Fruit fly (Drosophila melanogaster) whole organism, embryonic: ENCODE measurements around the gene 5-HT7.

Source experiments
- Abd-B ChIP-seq: fragments of 200-800 bp; sonication (Bioruptor generic); optimal IDR thresholded peaks from 2 replicates; lab custom pipeline; 2018; ENCODE audit warnings: missing biosample characterization, mild to moderate bottlenecking, missing genetic modification characterization, moderate library complexity
- Ada2b ChIP-seq: fragments of 200-800 bp; sonication (Bioruptor generic); IDR thresholded peaks from 2 replicates; pipeline ENCODE4 v1.3.6; 2022; ENCODE audit warnings: missing biosample characterization, missing genetic modification characterization
- Atf-2 ChIP-seq: fragments of 200-800 bp; sonication (Bioruptor generic); optimal IDR thresholded peaks from 2 replicates; lab custom pipeline; 2016; ENCODE audit warnings: missing biosample characterization, missing genetic modification characterization
- Atf6 ChIP-seq: fragments of 200-800 bp; sonication (Bioruptor generic); IDR thresholded peaks from 2 replicates; pipeline ENCODE4 v1.3.6; 2022; ENCODE audit warnings: missing biosample characterization, missing genetic modification characterization
- BtbVII ChIP-seq: fragments of 200-800 bp; sonication (Bioruptor generic); optimal IDR thresholded peaks from 3 replicates; lab custom pipeline; 2017; ENCODE audit warnings: missing biosample characterization, mild to moderate bottlenecking, missing genetic modification characterization
- Bteb2 ChIP-seq: fragments of 200-800 bp; sonication (Bioruptor generic); optimal IDR thresholded peaks from 2 replicates; lab custom pipeline; 2016; ENCODE audit warnings: missing biosample characterization, missing genetic modification characterization
- CG10959 ChIP-seq: fragments of 200-800 bp; sonication (Bioruptor generic); IDR thresholded peaks from 2 replicates; pipeline ENCODE4 v1.3.6; 2022; ENCODE audit warnings: missing biosample characterization, missing genetic modification characterization
- CG14050 ChIP-seq: fragments of 200-800 bp; sonication (Bioruptor generic); IDR thresholded peaks from 3 replicates; pipeline ENCODE4 v1.3.6; 2022; ENCODE audit warnings: missing biosample characterization, missing genetic modification characterization
- CG15269 ChIP-seq: fragments of 200-800 bp; sonication (Bioruptor generic); optimal IDR thresholded peaks from 2 replicates; lab custom pipeline; 2018; ENCODE audit warnings: missing biosample characterization, mild to moderate bottlenecking, missing genetic modification characterization, moderate library complexity
- CG16815 ChIP-seq: fragments of 200-800 bp; sonication (Bioruptor generic); optimal IDR thresholded peaks from 3 replicates; lab custom pipeline; 2017; ENCODE audit warnings: missing biosample characterization, mild to moderate bottlenecking, missing genetic modification characterization
- CG16863 ChIP-seq: fragments of 200-800 bp; sonication (Bioruptor generic); optimal IDR thresholded peaks from 3 replicates; lab custom pipeline; 2016; ENCODE audit warnings: missing biosample characterization, missing genetic modification characterization
- CG2678 ChIP-seq: fragments of 200-800 bp; sonication (Bioruptor generic); optimal IDR thresholded peaks from 3 replicates; lab custom pipeline; 2019; ENCODE audit warnings: missing biosample characterization, mild to moderate bottlenecking, missing genetic modification characterization, moderate library complexity
- CG30431 ChIP-seq: fragments of 200-800 bp; sonication (Bioruptor generic); optimal IDR thresholded peaks from 2 replicates; lab custom pipeline; 2017; ENCODE audit warnings: missing biosample characterization, missing genetic modification characterization
- CG3065 ChIP-seq: fragments of 200-800 bp; sonication (Bioruptor generic); optimal IDR thresholded peaks from 2 replicates; lab custom pipeline; 2016; ENCODE audit warnings: missing biosample characterization, missing genetic modification characterization
- CG3838 ChIP-seq: fragments of 200-800 bp; sonication (Bioruptor generic); optimal IDR thresholded peaks from 3 replicates; lab custom pipeline; 2016; ENCODE audit warnings: missing biosample characterization, missing genetic modification characterization
- CG4360 ChIP-seq: fragments of 200-800 bp; sonication (Bioruptor generic); IDR thresholded peaks from 2 replicates; pipeline ENCODE4 v1.3.6; 2022; ENCODE audit warnings: missing biosample characterization, missing genetic modification characterization
- CG6813 ChIP-seq: fragments of 200-800 bp; sonication (Bioruptor generic); optimal IDR thresholded peaks from 2 replicates; lab custom pipeline; 2017; ENCODE audit warnings: missing biosample characterization, missing genetic modification characterization, mild to moderate bottlenecking, moderate library complexity, missing genetic modification reagents
- CG7357 ChIP-seq: fragments of 200-800 bp; sonication (Bioruptor generic); IDR thresholded peaks from 3 replicates; pipeline ENCODE4 v1.3.6; 2022; ENCODE audit warnings: missing biosample characterization, missing genetic modification characterization
- CG7556 ChIP-seq: fragments of 200-800 bp; sonication (Bioruptor generic); optimal IDR thresholded peaks from 2 replicates; lab custom pipeline; 2017; ENCODE audit warnings: missing biosample characterization, mild to moderate bottlenecking, missing genetic modification characterization
- CG7839 ChIP-seq: fragments of 200-800 bp; sonication (Bioruptor generic); optimal IDR thresholded peaks from 3 replicates; lab custom pipeline; 2018; ENCODE audit warnings: missing biosample characterization, mild to moderate bottlenecking, missing genetic modification characterization, moderate library complexity
- CG9727 ChIP-seq: fragments of 200-800 bp; sonication (Bioruptor generic); optimal IDR thresholded peaks from 3 replicates; lab custom pipeline; 2017; ENCODE audit warnings: missing biosample characterization, mild to moderate bottlenecking, missing genetic modification characterization
- CHES-1-like ChIP-seq: fragments of 200-800 bp; sonication (Bioruptor generic); optimal IDR thresholded peaks from 2 replicates; lab custom pipeline; 2016; ENCODE audit warnings: missing biosample characterization, missing genetic modification characterization
- Camta ChIP-seq: fragments of 200-800 bp; sonication (Bioruptor generic); optimal IDR thresholded peaks from 2 replicates; lab custom pipeline; 2016; ENCODE audit warnings: missing biosample characterization, missing genetic modification characterization
- CoRest ChIP-seq: fragments of 200-800 bp; sonication (Bioruptor generic); optimal IDR thresholded peaks from 3 replicates; lab custom pipeline; 2018; ENCODE audit warnings: missing biosample characterization, mild to moderate bottlenecking, missing genetic modification characterization, moderate library complexity
- E2f2 ChIP-seq: fragments of 200-800 bp; sonication (Bioruptor generic); IDR thresholded peaks from 2 replicates; pipeline ENCODE4 v1.3.6; 2022; ENCODE audit warnings: missing biosample characterization, missing genetic modification characterization
- ERR ChIP-seq: fragments of 200-800 bp; sonication (Bioruptor generic); optimal IDR thresholded peaks from 2 replicates; lab custom pipeline; 2016; ENCODE audit warnings: missing biosample characterization, missing genetic modification characterization
- HmgZ ChIP-seq: fragments of 200-800 bp; sonication (Bioruptor generic); optimal IDR thresholded peaks from 2 replicates; lab custom pipeline; 2018; ENCODE audit warnings: missing biosample characterization, mild to moderate bottlenecking, missing genetic modification characterization
- Hr78 ChIP-seq, 2 experiments: fragments of 200-800 bp in 1 of 2; fragments of >200 bp in 1 of 2; sonication (Bioruptor generic) in 1 of 2; optimal IDR thresholded peaks; 2 replicates each; lab custom pipeline; 2017 to 2019; ENCODE audit warnings: missing biosample characterization in 2 of 2, missing genetic modification characterization in 2 of 2, mild to moderate bottlenecking in 1 of 2, moderate library complexity in 1 of 2
- MBD-R2 ChIP-seq: fragments of 200-800 bp; sonication (Bioruptor generic); IDR thresholded peaks from 2 replicates; pipeline ENCODE4 v1.3.6; 2022; ENCODE audit warnings: missing biosample characterization, missing genetic modification characterization
- Myb ChIP-seq: fragments of 200-800 bp; sonication (Bioruptor generic); optimal IDR thresholded peaks from 2 replicates; lab custom pipeline; 2016; ENCODE audit warnings: missing biosample characterization, missing genetic modification characterization
- Ptx1 ChIP-seq: fragments of 200-800 bp; sonication (Bioruptor generic); IDR thresholded peaks from 2 replicates; pipeline ENCODE4 v1.3.6; 2022; ENCODE audit warnings: missing biosample characterization, missing genetic modification characterization
- Sox100B ChIP-seq: fragments of 200-800 bp; sonication (Bioruptor generic); optimal IDR thresholded peaks from 3 replicates; lab custom pipeline; 2018; ENCODE audit warnings: missing biosample characterization, mild to moderate bottlenecking, missing genetic modification characterization
- Trl ChIP-seq, 3 experiments: fragments of >200 bp in 2 of 3; fragments of 200-800 bp in 1 of 3; sonication (Bioruptor generic) in 1 of 3; optimal IDR thresholded peaks; 2 replicates in 1 of 3; 3 replicates in 2 of 3; lab custom pipeline; 2016 to 2017; ENCODE audit warnings: missing biosample characterization in 1 of 3, missing genetic modification characterization in 1 of 3
- Vsx1 ChIP-seq: fragments of 200-800 bp; sonication (Bioruptor generic); optimal IDR thresholded peaks from 2 replicates; lab custom pipeline; 2017; ENCODE audit warnings: missing biosample characterization, mild to moderate bottlenecking, missing genetic modification characterization, missing genetic modification reagents
- ab ChIP-seq: fragments of 200-800 bp; sonication (Bioruptor generic); optimal IDR thresholded peaks from 2 replicates; lab custom pipeline; 2016; ENCODE audit warnings: missing biosample characterization, missing genetic modification characterization
- az2 ChIP-seq: fragments of 200-800 bp; sonication (Bioruptor generic); optimal IDR thresholded peaks from 3 replicates; lab custom pipeline; 2016; ENCODE audit warnings: missing biosample characterization, missing genetic modification characterization
- chn ChIP-seq: fragments of 200-800 bp; sonication (Bioruptor generic); optimal IDR thresholded peaks from 2 replicates; lab custom pipeline; 2016; ENCODE audit warnings: missing biosample characterization, missing genetic modification characterization
- ci ChIP-seq: fragments of 200-800 bp; sonication (Bioruptor generic); IDR thresholded peaks from 3 replicates; pipeline ENCODE4 v1.3.6; 2022; ENCODE audit warnings: missing biosample characterization, missing genetic modification characterization
- emc ChIP-seq: fragments of 200-800 bp; sonication (Bioruptor generic); optimal IDR thresholded peaks from 2 replicates; lab custom pipeline; 2016; ENCODE audit warnings: missing biosample characterization, missing genetic modification characterization
- ewg ChIP-seq: fragments of 200-800 bp; sonication (Bioruptor generic); optimal IDR thresholded peaks from 3 replicates; lab custom pipeline; 2017; ENCODE audit warnings: mild to moderate bottlenecking, missing biosample characterization, missing genetic modification reagents, missing genetic modification characterization
- fd3F ChIP-seq: fragments of 200-800 bp; sonication (Bioruptor generic); optimal IDR thresholded peaks from 2 replicates; lab custom pipeline; 2018; ENCODE audit warnings: missing biosample characterization, mild to moderate bottlenecking, missing genetic modification characterization, moderate library complexity
- fu2 ChIP-seq: fragments of 200-800 bp; sonication (Bioruptor generic); optimal IDR thresholded peaks from 2 replicates; lab custom pipeline; 2016; ENCODE audit warnings: missing biosample characterization, missing genetic modification characterization
- hth ChIP-seq: fragments of >200 bp; optimal IDR thresholded peaks from 2 replicates; lab custom pipeline; 2017; ENCODE audit warnings: inconsistent platforms
- ind ChIP-seq: fragments of 200-800 bp; sonication (Bioruptor generic); optimal IDR thresholded peaks from 3 replicates; lab custom pipeline; 2016; ENCODE audit warnings: missing biosample characterization, missing genetic modification characterization
- rib ChIP-seq: fragments of 200-800 bp; sonication (Bioruptor generic); IDR thresholded peaks from 2 replicates; pipeline ENCODE4 v1.3.6; 2022; ENCODE audit warnings: missing biosample characterization, missing genetic modification characterization
- slbo ChIP-seq: fragments of 200-800 bp; sonication (Bioruptor generic); IDR thresholded peaks from 2 replicates; pipeline ENCODE4 v1.3.6; 2022; ENCODE audit warnings: missing biosample characterization, missing genetic modification characterization
- sob ChIP-seq: fragments of 200-800 bp; sonication (Bioruptor generic); IDR thresholded peaks from 2 replicates; pipeline ENCODE4 v1.3.6; 2022; ENCODE audit warnings: missing biosample characterization, missing genetic modification characterization
- tna ChIP-seq: fragments of 200-800 bp; sonication (Bioruptor generic); IDR thresholded peaks from 2 replicates; pipeline ENCODE4 v1.3.6; 2022; ENCODE audit warnings: missing biosample characterization, missing genetic modification characterization; ENCODE audit not compliant: partially characterized antibody
- vfl ChIP-seq: fragments of 200-800 bp; sonication (Bioruptor generic); optimal IDR thresholded peaks from 2 replicates; lab custom pipeline; 2016; ENCODE audit warnings: missing biosample characterization, missing genetic modification characterization

The 5-HT7 gene

DNA sequence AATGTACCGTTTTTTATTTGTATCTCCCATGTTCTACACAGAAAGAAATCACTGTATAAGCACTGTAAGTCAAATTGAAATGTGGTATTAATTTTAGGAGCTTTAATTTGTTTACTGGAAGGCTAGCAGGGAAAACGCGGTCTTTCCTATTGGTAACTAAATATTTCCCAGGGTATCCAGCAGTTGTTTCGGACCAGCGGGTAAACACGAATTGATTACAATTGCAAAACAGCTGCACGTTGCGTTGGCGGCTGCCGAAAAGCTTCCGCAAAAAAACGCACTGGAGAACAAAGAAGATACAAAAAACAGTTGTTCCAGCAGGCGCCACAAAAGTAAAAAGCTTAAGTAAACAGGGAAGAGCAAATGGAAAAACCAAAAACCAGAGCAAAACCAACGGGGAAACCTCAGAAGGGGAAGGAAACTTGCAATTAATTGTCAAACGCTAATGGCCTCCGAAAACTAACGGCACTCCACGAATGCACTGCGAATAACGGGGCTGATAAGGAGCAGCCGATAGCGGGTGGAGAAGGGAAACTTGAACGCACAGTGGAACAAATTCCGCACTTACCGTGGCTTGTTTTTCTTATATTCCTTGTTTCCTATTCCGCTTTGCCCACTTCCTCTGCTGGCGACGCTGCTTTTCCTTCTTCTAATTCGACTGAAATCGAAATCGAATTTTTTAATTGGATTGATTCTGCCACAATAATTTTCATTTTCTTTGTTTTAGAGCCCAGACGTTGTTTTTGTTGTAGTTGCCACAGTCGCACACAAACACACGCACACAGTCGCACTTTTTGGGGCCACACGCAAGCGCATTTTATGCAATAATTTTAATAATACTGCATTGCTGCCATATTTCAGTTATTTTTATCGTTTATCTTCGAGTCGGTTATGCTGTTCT, 43.4 kb upstream of the 5-HT7 start (continued):
- peak; percentile 31 for TF ChIP-seq CG7839 (tag; lab: Kevin White, UChicago)
- no peak for TF ChIP-seq Vsx1 (GFP tag; lab: Kevin White, UChicago)
- peak; percentile 11 for TF ChIP-seq HmgZ (tag; lab: Kevin White, UChicago)
- no peak for TF ChIP-seq ab (GFP tag; lab: Kevin White, UChicago)
- TF ChIP-seq CG9727, result no peak
- no peak for TF ChIP-seq Myb (GFP tag; lab: Kevin White, UChicago)
- peak; percentile 3 for TF ChIP-seq Abd-B (GFP tag; lab: Kevin White, UChicago)
- 0 out of 3 replicates have a peak, but pooled peaks have one; percentile 10 for TF ChIP-seq CG7357 (GFP tag; lab: Robert Waterston, UW)
- no peak for TF ChIP-seq BtbVII (GFP tag; lab: Kevin White, UChicago)
- TF ChIP-seq Ada2b (GFP tag; lab: Robert Waterston, UW), result peak; percentile 46
- TF ChIP-seq CHES-1-like, result no peak
- peak; percentile 30; the same call in 1 of the 2 replicates for TF ChIP-seq slbo
- peak; percentile 19 for TF ChIP-seq fd3F
- TF ChIP-seq rib (GFP tag; lab: Robert Waterston, UW), result no peak
- peak; percentile 42 for TF ChIP-seq CG15269 (tag; lab: Kevin White, UChicago)
- peak; percentile 80 for TF ChIP-seq ewg (GFP tag; lab: Kevin White, UChicago)
- peak; percentile 14 for TF ChIP-seq Atf-2 (GFP tag; lab: Kevin White, UChicago)
- TF ChIP-seq E2f2, result no peak
- TF ChIP-seq MBD-R2 (GFP tag; lab: Robert Waterston, UW), result no peak
- TF ChIP-seq CG30431 (GFP tag; lab: Kevin White, UChicago), result no peak
- peak; percentile 37 for TF ChIP-seq az2
- peak; percentile 40 for TF ChIP-seq CG2678
- peak; percentile 5 for TF ChIP-seq Camta (GFP tag; lab: Kevin White, UChicago)
- TF ChIP-seq hth (lab: Kevin White, UChicago), result no peak
- peak; percentile 9 for TF ChIP-seq CG7556
- TF ChIP-seq CG6813 (GFP tag; lab: Kevin White, UChicago), result peak; percentile 3
- peak; percentile 13 for TF ChIP-seq CG16863 (GFP tag; lab: Kevin White, UChicago)
- TF ChIP-seq CG3838 (GFP tag; lab: Kevin White, UChicago), result no peak
- peak; percentile 76 for TF ChIP-seq ci
- TF ChIP-seq ind (GFP tag; lab: Kevin White, UChicago), result peak; percentile 45
- peak in 1 of 2 experiments; percentile 47 for TF ChIP-seq Trl (optimal IDR thresholded peaks at IDR 0.05; lab: Kevin White, UChicago)
- TF ChIP-seq Trl (GFP tag; optimal IDR thresholded peaks at IDR 0.05; lab: Kevin White, UChicago), result peak; percentile 41
- TF ChIP-seq CG10959 (GFP tag; lab: Robert Waterston, UW), result no peak
- TF ChIP-seq sob, result no peak; the same call in 1 of the 2 replicates
- TF ChIP-seq ERR (GFP tag; lab: Kevin White, UChicago), result no peak
- peak; percentile 38; the same call in 2 of the 3 replicates for TF ChIP-seq CG14050
- TF ChIP-seq chn (GFP tag; lab: Kevin White, UChicago), result peak; percentile 44
- no peak for TF ChIP-seq CG3065 (GFP tag; lab: Kevin White, UChicago)
- no peak for TF ChIP-seq tna (GFP tag; lab: Robert Waterston, UW)
- no peak for TF ChIP-seq vfl
- TF ChIP-seq emc, result no peak
- no peak for TF ChIP-seq fu2 (GFP tag; lab: Kevin White, UChicago)
- TF ChIP-seq Atf6 (GFP tag; lab: Robert Waterston, UW), result 0 out of 2 replicates have a peak, but pooled peaks have one; percentile 43
- no peak for TF ChIP-seq Bteb2 (GFP tag; lab: Kevin White, UChicago)
- TF ChIP-seq CG16815 (GFP tag; lab: Kevin White, UChicago), result no peak
- TF ChIP-seq CoRest (tag; lab: Kevin White, UChicago), result peak; percentile 14
- peak; percentile 77 for TF ChIP-seq CG4360 (GFP tag; lab: Robert Waterston, UW)
- peak; percentile 49; the same call in 1 of the 2 replicates for TF ChIP-seq Ptx1 (GFP tag; lab: Robert Waterston, UW)
- TF ChIP-seq Hr78 (GFP tag; optimal IDR thresholded peaks at IDR 0.05; lab: Kevin White, UChicago), result no peak
- peak; percentile 57 for TF ChIP-seq Sox100B (GFP tag; lab: Kevin White, UChicago)
